Fruit fly (Drosophila melanogaster): ENCODE results near the gene BoYb.

BoYb gene

dm6 chr3L:22863367-22864078 lies 38.2 kb upstream of the BoYb start, which contains the start of gene CG33169 (continued):
- TF ChIP-seq CG13894 (tag; optimal IDR thresholded peaks at IDR 0.05) (peak; percentile 93), Dll (GFP tag; IDR thresholded peaks at IDR 0.05; ENCODE audit: partially characterized antibody) (peak; percentile 61; the same call in 2 of the 4 replicates), stwl (tag; optimal IDR thresholded peaks at IDR 0.05) (peak; percentile 96), E2f2 (GFP tag; IDR thresholded peaks at IDR 0.05) (peak; percentile 100), cg (GFP tag; optimal IDR thresholded peaks at IDR 0.05) (peak; percentile 28), inv (GFP tag; IDR thresholded peaks at IDR 0.05; ENCODE audit: partially characterized antibody) (peak; percentile 61), unc-4 (GFP tag; IDR thresholded peaks at IDR 0.05; ENCODE audit: partially characterized antibody) (peak; percentile 57), kni (GFP tag; optimal IDR thresholded peaks at IDR 0.05) (peak; percentile 79), bab2 (GFP tag; optimal IDR thresholded peaks at IDR 0.05) (peak; percentile 82), H15 (GFP tag; IDR thresholded peaks at IDR 0.05) (peak; percentile 88), Rfx (GFP tag; IDR thresholded peaks at IDR 0.05) (peak; percentile 97), Lpt (GFP tag; optimal IDR thresholded peaks at IDR 0.05) (no peak), fu2 (GFP tag; optimal IDR thresholded peaks at IDR 0.05) (peak; percentile 91), org-1 (GFP tag; optimal IDR thresholded peaks at IDR 0.05) (peak; percentile 55), z (GFP tag; IDR thresholded peaks at IDR 0.05) (no peak), crp (GFP tag; optimal IDR thresholded peaks at IDR 0.05) (peak in 1 of 2 experiments; percentile 78), slbo (GFP tag; IDR thresholded peaks at IDR 0.05) (peak; percentile 96), Ets97D (GFP tag; optimal IDR thresholded peaks at IDR 0.05) (peak; percentile 98), Jarid2 (GFP tag; optimal IDR thresholded peaks at IDR 0.05) (peak; percentile 74), schlank (tag; optimal IDR thresholded peaks at IDR 0.05) (peak; percentile 63), Optix (GFP tag; IDR thresholded peaks at IDR 0.05) (peak; percentile 67), run (tag; optimal IDR thresholded peaks at IDR 0.05) (no peak), CG18476 (GFP tag; optimal IDR thresholded peaks at IDR 0.05) (peak; percentile 46), CG32767 (GFP tag; IDR thresholded peaks at IDR 0.05) (peak; percentile 38; the same call in 1 of the 2 replicates), CG3163 (GFP tag; optimal IDR thresholded peaks at IDR 0.05) (peak; percentile 77), sna (GFP tag; IDR thresholded peaks at IDR 0.05; ENCODE audit: partially characterized antibody) (peak; percentile 39; the same call in 1 of the 2 replicates), slp2 (GFP tag; optimal IDR thresholded peaks at IDR 0.05) (peak; percentile 72), CG1603 (tag; optimal IDR thresholded peaks at IDR 0.05) (peak; percentile 95), CG10979 (tag; optimal IDR thresholded peaks at IDR 0.05) (peak; percentile 30), CG5245 (GFP tag; optimal IDR thresholded peaks at IDR 0.05) (peak; percentile 62), CG5180 (GFP tag; optimal IDR thresholded peaks at IDR 0.05) (peak; percentile 90), Ravus (GFP tag; IDR thresholded peaks at IDR 0.05) (no peak), Drgx (GFP tag; IDR thresholded peaks at IDR 0.05) (peak; percentile 41; the same call in 1 of the 2 replicates), gt (GFP tag; IDR thresholded peaks at IDR 0.05) (peak; percentile 59), trh (GFP tag; optimal IDR thresholded peaks at IDR 0.05) (peak; percentile 65), CG6272 (GFP tag; IDR thresholded peaks at IDR 0.05) (peak; percentile 57; the same call in 1 of the 2 replicates), CG2875 (GFP tag; optimal IDR thresholded peaks at IDR 0.05) (peak; percentile 59), CG31224 (GFP tag; IDR thresholded peaks at IDR 0.05) (peak; percentile 69), stc (GFP tag; IDR thresholded peaks at IDR 0.05) (peak; percentile 70), gcm2 (GFP tag; optimal IDR thresholded peaks at IDR 0.05) (peak; percentile 80), pum (GFP tag; optimal IDR thresholded peaks at IDR 0.05) (peak; percentile 83), Bdp1 (GFP tag; optimal IDR thresholded peaks at IDR 0.05) (peak; percentile 85), wek (GFP tag; optimal IDR thresholded peaks at IDR 0.05) (peak; percentile 54), fd102C (GFP tag; optimal IDR thresholded peaks at IDR 0.05) (peak; percentile 70)

Data from whole organism, embryonic.